Worm (Caenorhabditis elegans): ENCODE results near the gene tkr-1.
"Not testable (repeated sequence)": the region's sequence is repeated elsewhere in the genome, so short reads cannot be mapped to it uniquely, and the experiment has no call there.

- not testable (repeated sequence) for TF ChIP-seq dao-5, him-1, W03F9.2 (tag; optimal IDR thresholded peaks at IDR 0.05)
These were observed 36.6 kb downstream of the tkr-1 start, which contains the start of gene T26G10.4 for ce11 chrIII:9420231-9420630.

All from whole organism, L4/young adult.